Worm (Caenorhabditis elegans): Measurements from ENCODE around the gene cgh-1.

DNA sequence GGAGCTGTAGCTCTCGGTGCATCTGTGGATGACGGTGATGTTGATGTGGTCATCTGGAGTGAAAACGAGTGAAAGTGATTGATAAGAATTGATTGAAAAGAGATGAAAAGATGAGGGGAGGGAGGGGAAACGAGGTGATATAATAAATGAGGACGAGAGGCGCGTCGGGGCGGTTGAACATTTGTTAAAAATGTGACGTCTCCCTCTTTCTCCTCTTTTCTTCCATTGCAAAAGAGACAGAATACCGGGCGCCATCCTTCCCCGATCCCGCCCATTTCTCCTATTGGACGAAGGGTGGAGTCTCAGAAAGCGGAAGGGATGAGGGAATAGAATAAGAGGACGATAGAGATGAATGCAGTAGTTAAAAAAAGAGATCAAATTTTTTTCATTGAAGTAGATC, 37.0 kb upstream of the cgh-1 start:
- no peak for TF ChIP-seq W03F9.2 (tag; optimal IDR thresholded peaks at IDR 0.05)
- TF ChIP-seq dao-5 (tag; optimal IDR thresholded peaks at IDR 0.05): no peak
- TF ChIP-seq him-1 (tag; optimal IDR thresholded peaks at IDR 0.05): no peak

Measured in whole organism, L4/young adult.